Worm (Caenorhabditis elegans) whole organism, L1 larva: ENCODE data around the gene ZK1240.8.

Experiments
- F16B12.6 ChIP-seq: fragments of 150-350 bp; optimal IDR thresholded peaks from 2 replicates; lab custom pipeline; 2014; ENCODE audit warnings: missing biosample characterization, missing genetic modification characterization
- Y116A8C.19 ChIP-seq: sonication (generic microtip); optimal IDR thresholded peaks from 2 replicates; lab custom pipeline; 2016; ENCODE audit warnings: missing compliant biosample characterization, missing genetic modification characterization, borderline replicate concordance
- alr-1 ChIP-seq: fragments of 200-800 bp; sonication (Bioruptor generic); optimal IDR thresholded peaks from 2 replicates; lab custom pipeline; 2018; ENCODE audit warnings: borderline replicate concordance, mild to moderate bottlenecking, missing genetic modification characterization, missing compliant biosample characterization
- aly-2 ChIP-seq: fragments of 150-350 bp; optimal IDR thresholded peaks from 2 replicates; lab custom pipeline; 2014; ENCODE audit warnings: missing biosample characterization, missing genetic modification characterization
- ama-1 ChIP-seq: fragments of 150-350 bp; optimal IDR thresholded peaks from 2 replicates; lab custom pipeline; 2014
- ceh-63 ChIP-seq: fragments of 200-800 bp; sonication (Bioruptor generic); optimal IDR thresholded peaks from 2 replicates; lab custom pipeline; 2018; ENCODE audit warnings: mild to moderate bottlenecking, missing genetic modification characterization, missing compliant biosample characterization
- ceh-8 ChIP-seq: fragments of 200-800 bp; sonication (Bioruptor generic); optimal IDR thresholded peaks from 2 replicates; lab custom pipeline; 2018; ENCODE audit warnings: mild to moderate bottlenecking, missing genetic modification characterization, moderate library complexity, missing compliant biosample characterization
- ceh-82 ChIP-seq, 3 experiments: fragments of 150-350 bp in 1 of 3; sonication (generic microtip) in 2 of 3; optimal IDR thresholded peaks; 2 replicates each; lab custom pipeline; 2014 to 2017; ENCODE audit warnings: missing biosample characterization in 3 of 3, missing genetic modification characterization in 3 of 3
- ceh-90 ChIP-seq: sonication (generic microtip); optimal IDR thresholded peaks from 2 replicates; lab custom pipeline; 2016; ENCODE audit warnings: missing genetic modification characterization, missing compliant biosample characterization
- efl-1 ChIP-seq, 4 experiments: fragments of 150-350 bp; optimal IDR thresholded peaks in 3 of 4; peaks in 1 of 4; 1 replicate in 1 of 4; 2 replicates in 3 of 4; lab custom pipeline; 2014; ENCODE audit warnings: missing biosample characterization in 2 of 4, missing genetic modification characterization in 2 of 4, missing genetic modification reagents in 2 of 4
- egl-13 ChIP-seq: sonication (generic microtip); optimal IDR thresholded peaks from 2 replicates; lab custom pipeline; 2016; ENCODE audit warnings: missing genotype, missing genetic modification reagents, missing genetic modification characterization, missing compliant biosample characterization
- elt-2 ChIP-seq: sonication (generic microtip); optimal IDR thresholded peaks from 2 replicates; lab custom pipeline; 2016; ENCODE audit warnings: missing genetic modification characterization, mild to moderate bottlenecking, inconsistent platforms, missing compliant biosample characterization, missing genetic modification reagents
- ets-5 ChIP-seq: fragments of 200-800 bp; sonication (Bioruptor generic); IDR thresholded peaks from 2 replicates; pipeline ENCODE4 v1.3.6; 2022; ENCODE audit warnings: missing genetic modification characterization, missing compliant biosample characterization
- fkh-10 ChIP-seq: sonication (generic microtip); optimal IDR thresholded peaks from 2 replicates; lab custom pipeline; 2017; ENCODE audit warnings: missing biosample characterization, missing genetic modification reagents, missing genetic modification characterization
- fkh-8 ChIP-seq: sonication (generic microtip); optimal IDR thresholded peaks from 2 replicates; lab custom pipeline; 2016; ENCODE audit warnings: mild to moderate bottlenecking, missing genetic modification characterization, missing compliant biosample characterization
- fos-1 ChIP-seq: fragments of 150-350 bp; optimal IDR thresholded peaks from 2 replicates; lab custom pipeline; 2014; ENCODE audit warnings: missing biosample characterization, missing genetic modification characterization
- grh-1 ChIP-seq: fragments of 200-800 bp; sonication (Bioruptor generic); IDR thresholded peaks from 2 replicates; pipeline ENCODE4 v1.3.6; 2022; ENCODE audit warnings: missing genetic modification reagents, missing genetic modification characterization, missing compliant biosample characterization
- hlh-17 ChIP-seq: fragments of 200-800 bp; sonication (Bioruptor generic); optimal IDR thresholded peaks from 2 replicates; lab custom pipeline; 2018; ENCODE audit warnings: missing genetic modification characterization, mild to moderate bottlenecking, missing compliant biosample characterization, moderate library complexity, borderline replicate concordance
- irx-1 ChIP-seq: sonication (generic microtip); optimal IDR thresholded peaks from 2 replicates; lab custom pipeline; 2016; ENCODE audit warnings: missing genetic modification characterization, missing compliant biosample characterization
- isw-1 ChIP-seq: fragments of 200-800 bp; sonication (Bioruptor generic); IDR thresholded peaks from 2 replicates; pipeline ENCODE4 v1.3.6; 2022; ENCODE audit warnings: missing genetic modification characterization, missing compliant biosample characterization
- jun-1 ChIP-seq: fragments of 150-350 bp; optimal IDR thresholded peaks from 2 replicates; lab custom pipeline; 2014; ENCODE audit warnings: missing biosample characterization, missing genetic modification reagents, missing genetic modification characterization
- lin-14 ChIP-seq: fragments of 200-800 bp; sonication (Bioruptor generic); optimal IDR thresholded peaks from 2 replicates; lab custom pipeline; 2018; ENCODE audit warnings: mild to moderate bottlenecking, missing genetic modification characterization, moderate library complexity, missing compliant biosample characterization
- lin-15B ChIP-seq: fragments of 150-350 bp; sonication (generic microtip); optimal IDR thresholded peaks from 3 replicates; lab custom pipeline; 2014; ENCODE audit warnings: missing biosample characterization, missing genetic modification characterization
- lin-39 ChIP-seq: fragments of 150-350 bp; optimal IDR thresholded peaks from 2 replicates; lab custom pipeline; 2014; ENCODE audit warnings: missing biosample characterization, missing genetic modification reagents, missing genetic modification characterization
- lir-3 ChIP-seq: sonication (generic microtip); optimal IDR thresholded peaks from 2 replicates; lab custom pipeline; 2016; ENCODE audit warnings: mild to moderate bottlenecking, missing genetic modification characterization, moderate library complexity, missing compliant biosample characterization; ENCODE audit not compliant: poor library complexity
- lsy-2 ChIP-seq, 2 experiments: fragments of 150-350 bp; optimal IDR thresholded peaks; 2 replicates each; lab custom pipeline; 2014; ENCODE audit warnings: missing biosample characterization in 2 of 2, missing genetic modification characterization in 2 of 2
- mab-9 ChIP-seq: fragments of 200-800 bp; sonication (Bioruptor generic); IDR thresholded peaks from 2 replicates; pipeline ENCODE4 v1.3.6; 2022; ENCODE audit warnings: missing genetic modification reagents, missing genetic modification characterization, missing compliant biosample characterization
- mep-1 ChIP-seq: fragments of 150-350 bp; optimal IDR thresholded peaks from 2 replicates; lab custom pipeline; 2014; ENCODE audit warnings: missing biosample characterization, missing genetic modification characterization
- nhr-11 ChIP-seq: fragments of 150-350 bp; optimal IDR thresholded peaks from 2 replicates; lab custom pipeline; 2014; ENCODE audit warnings: missing biosample characterization, missing genetic modification characterization
- nhr-12 ChIP-seq: sonication (generic microtip); optimal IDR thresholded peaks from 2 replicates; lab custom pipeline; 2017; ENCODE audit warnings: missing biosample characterization, missing genetic modification characterization
- nhr-19 ChIP-seq: fragments of 200-800 bp; sonication (Bioruptor generic); conservative IDR thresholded peaks from 2 replicates; pipeline ENCODE4 v1.3.6; 2022; ENCODE audit warnings: missing genetic modification characterization, missing compliant biosample characterization
- nhr-20 ChIP-seq: sonication (generic microtip); optimal IDR thresholded peaks from 2 replicates; lab custom pipeline; 2016; ENCODE audit warnings: mild to moderate bottlenecking, missing genetic modification characterization, missing compliant biosample characterization
- nhr-76 ChIP-seq: sonication (generic microtip); optimal IDR thresholded peaks from 2 replicates; lab custom pipeline; 2017; ENCODE audit warnings: missing biosample characterization, missing genetic modification characterization
- nhr-77 ChIP-seq: fragments of 150-350 bp; optimal IDR thresholded peaks from 2 replicates; lab custom pipeline; 2014; ENCODE audit warnings: missing biosample characterization, missing genetic modification characterization
- nhr-84 ChIP-seq: sonication (generic microtip); optimal IDR thresholded peaks from 2 replicates; lab custom pipeline; 2017; ENCODE audit warnings: missing biosample characterization, missing genetic modification characterization
- nhr-85 ChIP-seq: sonication (generic microtip); peaks from one replicate; lab custom pipeline; 2016; ENCODE audit warnings: missing genetic modification characterization, inconsistent platforms, missing compliant biosample characterization
- pag-3 ChIP-seq: sonication (generic microtip); optimal IDR thresholded peaks from 2 replicates; lab custom pipeline; 2017; ENCODE audit warnings: missing genetic modification characterization, mild to moderate bottlenecking, missing compliant biosample characterization, antibody characterized with exemption, borderline replicate concordance; ENCODE audit not compliant: insufficient read depth
- pqm-1 ChIP-seq: sonication (generic microtip); optimal IDR thresholded peaks from 3 replicates; lab custom pipeline; 2017; ENCODE audit warnings: missing biosample characterization, missing genetic modification characterization
- rnt-1 ChIP-seq: sonication (generic microtip); optimal IDR thresholded peaks from 2 replicates; lab custom pipeline; 2016; ENCODE audit warnings: mild to moderate bottlenecking, missing genetic modification characterization, moderate library complexity, missing compliant biosample characterization
- tbx-2 ChIP-seq: sonication (generic microtip); optimal IDR thresholded peaks from 2 replicates; lab custom pipeline; 2016; ENCODE audit warnings: missing genetic modification characterization, missing compliant biosample characterization
- unc-30 ChIP-seq: sonication (generic microtip); optimal IDR thresholded peaks from 2 replicates; lab custom pipeline; 2017; ENCODE audit warnings: missing biosample characterization, missing genetic modification characterization
- unc-98 ChIP-seq: fragments of 200-800 bp; sonication (Bioruptor generic); IDR thresholded peaks from 2 replicates; pipeline ENCODE4 v1.3.6; 2022; ENCODE audit warnings: missing genetic modification characterization, missing compliant biosample characterization
- vab-15 ChIP-seq: sonication (generic microtip); optimal IDR thresholded peaks from 2 replicates; lab custom pipeline; 2017; ENCODE audit warnings: missing genotype, mild to moderate bottlenecking, missing genetic modification characterization, missing compliant biosample characterization
- xbp-1 ChIP-seq: sonication (generic microtip); optimal IDR thresholded peaks from 2 replicates; lab custom pipeline; 2016; ENCODE audit warnings: missing genetic modification characterization, missing compliant biosample characterization

Gene ZK1240.8

DNA sequence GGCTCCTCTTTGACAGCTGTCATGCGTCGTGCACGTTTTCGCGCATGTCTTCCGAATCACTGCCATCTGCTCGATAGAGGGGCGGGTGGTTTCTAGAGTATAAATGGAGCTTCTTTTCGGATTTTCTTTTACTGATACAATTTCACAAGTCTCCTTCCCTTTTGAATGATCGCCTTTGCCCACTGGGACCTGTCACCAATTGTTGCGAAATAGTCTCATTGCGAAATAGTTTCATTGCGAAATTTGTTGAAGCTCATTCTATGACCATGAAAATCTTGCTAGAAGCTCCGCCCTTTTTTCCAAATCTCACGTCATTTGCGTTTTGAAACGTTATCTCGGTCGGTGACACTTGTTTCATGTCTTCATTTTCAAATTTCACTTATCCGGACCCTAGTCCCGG is 39.4 kb downstream of the ZK1240.8 start (continued):
- TF ChIP-seq pqm-1 (tag; lab: Kevin White, UChicago) (no peak), nhr-20 (tag; lab: Kevin White, UChicago) (no peak), lir-3 (no peak), tbx-2 (tag; lab: Kevin White, UChicago) (no peak), isw-1 (GFP tag; lab: Robert Waterston, UW) (peak; percentile 42), F16B12.6 (tag; lab: Kevin White, UChicago) (no peak), ama-1 (lab: Kevin White, UChicago) (no peak), lin-39 (tag; lab: Kevin White, UChicago) (no peak), mab-9 (no peak), lsy-2 (tag; optimal IDR thresholded peaks at IDR 0.05; lab: Kevin White, UChicago) (peak in 1 of 2 experiments; percentile 10), alr-1 (tag; lab: Kevin White, UChicago) (no peak), ceh-90 (tag; lab: Kevin White, UChicago) (no peak), jun-1 (tag; lab: Kevin White, UChicago) (peak; percentile 51), ceh-63 (GFP tag; lab: Kevin White, UChicago) (no peak), vab-15 (tag; lab: Kevin White, UChicago) (no peak), elt-2 (tag; lab: Kevin White, UChicago) (no peak), ets-5 (GFP tag; lab: Robert Waterston, UW) (no peak), Y116A8C.19 (tag; lab: Kevin White, UChicago) (no peak), fkh-10 (no peak), unc-98 (no peak), fos-1 (tag; lab: Kevin White, UChicago) (no peak), fkh-8 (tag; lab: Kevin White, UChicago) (no peak), nhr-19 (GFP tag; lab: Robert Waterston, UW) (no peak), nhr-76 (tag; lab: Kevin White, UChicago) (no peak), irx-1 (tag; lab: Kevin White, UChicago) (no peak), ceh-8 (GFP tag; lab: Kevin White, UChicago) (no peak), lin-15B (no peak), nhr-77 (tag; lab: Kevin White, UChicago) (no peak), pag-3 (tag; lab: Kevin White, UChicago) (no peak), efl-1 (optimal IDR thresholded peaks at IDR 0.05; lab: Kevin White, UChicago) (peak; percentile 27 to 54), efl-1 (GFP tag; optimal IDR thresholded peaks at IDR 0.05 in 1 of 2; lab: Kevin White, UChicago) (peak in 1 of 2 experiments; percentile 39), nhr-85 (no peak), nhr-12 (tag; lab: Kevin White, UChicago) (no peak), egl-13 (no peak), ceh-82 (tag; optimal IDR thresholded peaks at IDR 0.05; lab: Kevin White, UChicago) (peak; percentile 35 to 70 (median 61)), unc-30 (tag; lab: Kevin White, UChicago) (no peak), grh-1 (GFP tag; lab: Robert Waterston, UW) (no peak)

DNA sequence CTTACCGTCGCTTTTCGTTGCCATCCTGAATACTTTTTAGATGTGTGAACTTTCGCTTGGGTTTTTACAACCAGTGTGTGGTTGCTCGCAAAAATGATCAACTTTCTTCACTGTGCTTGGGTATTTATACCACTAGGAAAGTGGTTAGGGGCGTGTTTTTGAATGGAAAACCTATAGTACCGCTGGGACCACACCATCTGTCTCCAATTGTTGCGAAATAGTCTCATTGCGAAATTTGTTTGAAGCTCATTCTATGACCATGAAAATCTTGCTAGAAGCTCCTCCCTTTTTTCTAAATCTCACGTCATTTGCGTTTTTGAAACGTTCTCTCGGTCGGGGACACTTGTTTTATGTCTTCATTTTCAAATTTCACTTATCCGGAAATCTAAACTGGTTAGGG is 40.1 kb downstream of the ZK1240.8 start, which contains the start of the genes K09F6.10 and K09F6.13:
Gene K09F6.10, minus strand, starts transcription at position 86 of the 400 bp plus-strand sequence.
Gene K09F6.13, plus strand, starts transcription at position 317 of the 400 bp plus-strand sequence.
- TF ChIP-seq ets-5 (GFP tag; lab: Robert Waterston, UW) (0 out of 2 replicates have a peak, but pooled peaks have one; percentile 77), egl-13 (no peak), aly-2 (tag; lab: Kevin White, UChicago) (no peak), rnt-1 (no peak), xbp-1 (no peak), irx-1 (tag; lab: Kevin White, UChicago) (no peak), lsy-2 (tag; optimal IDR thresholded peaks at IDR 0.05; lab: Kevin White, UChicago) (no peak), tbx-2 (tag; lab: Kevin White, UChicago) (no peak), nhr-11 (no peak), lin-14 (GFP tag; lab: Kevin White, UChicago) (peak; percentile 21), nhr-84 (no peak), mep-1 (no peak), ceh-8 (GFP tag; lab: Kevin White, UChicago) (no peak), lir-3 (no peak), hlh-17 (GFP tag; lab: Kevin White, UChicago) (no peak), isw-1 (GFP tag; lab: Robert Waterston, UW) (peak; percentile 11; the same call in 1 of the 2 replicates)
